Worm (Caenorhabditis elegans) whole organism, L1 larva: ENCODE measurements around the gene srx-45.

Source experiments
- C34B4.2 ChIP-seq: sonication (generic microtip); optimal IDR thresholded peaks from 2 replicates; lab custom pipeline; 2017; ENCODE audit warnings: mild to moderate bottlenecking, missing genetic modification characterization, missing compliant biosample characterization
- aly-2 ChIP-seq: fragments of 150-350 bp; optimal IDR thresholded peaks from 2 replicates; lab custom pipeline; 2014; ENCODE audit warnings: missing biosample characterization, missing genetic modification characterization
- fkh-8 ChIP-seq: sonication (generic microtip); optimal IDR thresholded peaks from 2 replicates; lab custom pipeline; 2016; ENCODE audit warnings: mild to moderate bottlenecking, missing genetic modification characterization, missing compliant biosample characterization
- jun-1 ChIP-seq: fragments of 150-350 bp; optimal IDR thresholded peaks from 2 replicates; lab custom pipeline; 2014; ENCODE audit warnings: missing biosample characterization, missing genetic modification reagents, missing genetic modification characterization
- nhr-47 ChIP-seq: sonication (generic microtip); optimal IDR thresholded peaks from 2 replicates; lab custom pipeline; 2016; ENCODE audit warnings: mild to moderate bottlenecking, missing genetic modification characterization, moderate library complexity, missing compliant biosample characterization
- snpc-4 ChIP-seq: fragments of 150-350 bp; optimal IDR thresholded peaks from 2 replicates; lab custom pipeline; 2014; ENCODE audit warnings: missing biosample characterization, missing genetic modification characterization
- sup-37 ChIP-seq: fragments of 200-800 bp; sonication (Bioruptor generic); optimal IDR thresholded peaks from 2 replicates; lab custom pipeline; 2018; ENCODE audit warnings: mild to moderate bottlenecking, missing genetic modification characterization, missing compliant biosample characterization
- unc-130 ChIP-seq: fragments of 150-350 bp; optimal IDR thresholded peaks from 2 replicates; lab custom pipeline; 2017; ENCODE audit warnings: missing biosample characterization, missing genetic modification characterization, inconsistent platforms

DNA sequence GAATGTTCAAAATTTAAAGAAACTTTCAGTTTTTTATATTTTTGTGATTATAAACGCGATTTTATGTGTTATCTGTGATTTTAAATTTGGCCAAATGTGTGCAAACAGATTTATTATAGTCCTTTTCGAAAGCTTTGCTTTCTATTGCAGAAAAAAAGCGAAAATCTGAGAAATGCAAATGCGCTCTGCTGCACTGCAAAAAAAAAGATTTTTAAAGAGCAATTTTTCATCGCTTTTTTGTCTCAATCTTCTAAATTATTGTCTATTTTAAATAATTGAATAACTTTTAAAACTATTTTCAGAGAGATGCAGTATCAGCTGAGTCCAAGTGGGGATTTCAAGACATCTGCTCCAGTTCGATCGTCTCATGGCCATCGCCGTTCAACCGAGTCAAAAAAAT is 15.5 kb upstream of the srx-45 start, which contains the start of gene cpb-1:
- TF ChIP-seq nhr-47 (tag; lab: Kevin White, UChicago) (no peak), aly-2 (tag; lab: Kevin White, UChicago) (no peak), jun-1 (tag; lab: Kevin White, UChicago) (no peak), fkh-8 (no peak), sup-37 (no peak), unc-130 (no peak), snpc-4 (tag; lab: Kevin White, UChicago) (no peak), C34B4.2 (tag; lab: Kevin White, UChicago) (no peak)
